Fruit fly (Drosophila melanogaster) whole organism, prepupa: Measurements from ENCODE around the gene CG2493.

ENCODE experiments used
- CG10631 ChIP-seq: fragments of 200-800 bp; sonication (Bioruptor generic); optimal IDR thresholded peaks from 2 replicates; lab custom pipeline; 2016; ENCODE audit warnings: missing biosample characterization, missing genetic modification characterization
- CG11294 ChIP-seq: fragments of 200-800 bp; sonication (Bioruptor generic); IDR thresholded peaks from 2 replicates; pipeline ENCODE4 v1.3.6; 2022; ENCODE audit warnings: missing biosample characterization, missing genetic modification characterization
- CG15336 ChIP-seq: fragments of 200-800 bp; sonication (Bioruptor generic); IDR thresholded peaks from 2 replicates; pipeline ENCODE4 v1.3.6; 2022; ENCODE audit warnings: missing biosample characterization, missing genetic modification characterization
- CG1621 ChIP-seq: fragments of 200-800 bp; sonication (Bioruptor generic); optimal IDR thresholded peaks from 3 replicates; lab custom pipeline; 2018; ENCODE audit warnings: missing biosample characterization, mild to moderate bottlenecking, missing genetic modification characterization
- CG31627 ChIP-seq: fragments of 200-800 bp; sonication (Bioruptor generic); optimal IDR thresholded peaks from 3 replicates; lab custom pipeline; 2016; ENCODE audit warnings: missing biosample characterization, missing genetic modification characterization
- CG32006 ChIP-seq: fragments of 200-800 bp; sonication (Bioruptor generic); optimal IDR thresholded peaks from 3 replicates; lab custom pipeline; 2017; ENCODE audit warnings: missing biosample characterization, mild to moderate bottlenecking, missing genetic modification characterization
- CG34406 ChIP-seq: fragments of 200-800 bp; sonication (Bioruptor generic); optimal IDR thresholded peaks from 3 replicates; lab custom pipeline; 2016; ENCODE audit warnings: missing biosample characterization, missing genetic modification characterization
- CG3919 ChIP-seq: fragments of 200-800 bp; sonication (Bioruptor generic); optimal IDR thresholded peaks from 3 replicates; lab custom pipeline; 2016; ENCODE audit warnings: missing biosample characterization, missing genetic modification characterization
- CG4318 ChIP-seq: fragments of 200-800 bp; sonication (Bioruptor generic); optimal IDR thresholded peaks from 3 replicates; lab custom pipeline; 2017; ENCODE audit warnings: missing biosample characterization, mild to moderate bottlenecking, missing genetic modification characterization
- CG6163 ChIP-seq: fragments of 200-800 bp; sonication (Bioruptor generic); IDR thresholded peaks from 3 replicates; pipeline ENCODE4 v1.3.6; 2022; ENCODE audit warnings: missing biosample characterization, missing genetic modification characterization
- CG6276 ChIP-seq: fragments of 200-800 bp; sonication (Bioruptor generic); optimal IDR thresholded peaks from 2 replicates; lab custom pipeline; 2017; ENCODE audit warnings: missing biosample characterization, mild to moderate bottlenecking, missing genetic modification characterization
- CG6792 ChIP-seq: fragments of 200-800 bp; sonication (Bioruptor generic); optimal IDR thresholded peaks from 3 replicates; lab custom pipeline; 2016; ENCODE audit warnings: missing biosample characterization, missing genetic modification characterization
- CG6808 ChIP-seq: fragments of 200-800 bp; sonication (Bioruptor generic); optimal IDR thresholded peaks from 3 replicates; lab custom pipeline; 2017; ENCODE audit warnings: missing biosample characterization, missing genetic modification characterization, mild to moderate bottlenecking, moderate library complexity, missing genetic modification reagents
- CG7368 ChIP-seq: fragments of 200-800 bp; sonication (Bioruptor generic); optimal IDR thresholded peaks from 3 replicates; lab custom pipeline; 2016; ENCODE audit warnings: missing biosample characterization, missing genetic modification characterization
- CG8119 ChIP-seq: fragments of 200-800 bp; sonication (Bioruptor generic); IDR thresholded peaks from 3 replicates; pipeline ENCODE4 v1.3.6; 2022; ENCODE audit warnings: missing biosample characterization, missing genetic modification characterization
- CG8319 ChIP-seq: fragments of 200-800 bp; sonication (Bioruptor generic); optimal IDR thresholded peaks from 3 replicates; lab custom pipeline; 2016; ENCODE audit warnings: missing biosample characterization, missing genetic modification characterization
- CG8632 ChIP-seq: fragments of 200-800 bp; sonication (Bioruptor generic); optimal IDR thresholded peaks from 3 replicates; lab custom pipeline; 2016; ENCODE audit warnings: missing biosample characterization, missing genetic modification characterization
- Eip75B ChIP-seq: fragments of 200-800 bp; sonication (Bioruptor generic); optimal IDR thresholded peaks from 3 replicates; lab custom pipeline; 2016; ENCODE audit warnings: missing biosample characterization, missing genetic modification characterization
- Eip78C ChIP-seq: fragments of 200-800 bp; sonication (Bioruptor generic); peaks from one replicate; lab custom pipeline; 2016; ENCODE audit warnings: missing biosample characterization, missing genetic modification characterization
- Ets21C ChIP-seq: fragments of 200-800 bp; sonication (Bioruptor generic); optimal IDR thresholded peaks from 3 replicates; lab custom pipeline; 2016; ENCODE audit warnings: missing biosample characterization, missing genetic modification characterization
- Hr38 ChIP-seq: sonication (Bioruptor generic); optimal IDR thresholded peaks from 2 replicates; lab custom pipeline; 2016; ENCODE audit warnings: missing biosample characterization, missing genetic modification characterization
- Hr39 ChIP-seq: fragments of 200-800 bp; sonication (Bioruptor generic); optimal IDR thresholded peaks from 2 replicates; lab custom pipeline; 2016; ENCODE audit warnings: missing biosample characterization, missing genetic modification characterization
- Hr4 ChIP-seq: fragments of 200-800 bp; sonication (Bioruptor generic); optimal IDR thresholded peaks from 3 replicates; lab custom pipeline; 2016; ENCODE audit warnings: missing biosample characterization, missing genetic modification characterization
- Lpt ChIP-seq: fragments of 200-800 bp; sonication (Bioruptor generic); optimal IDR thresholded peaks from 3 replicates; lab custom pipeline; 2016; ENCODE audit warnings: missing biosample characterization, missing genetic modification characterization
- Met ChIP-seq: fragments of 200-800 bp; sonication (Bioruptor generic); optimal IDR thresholded peaks from 3 replicates; lab custom pipeline; 2016; ENCODE audit warnings: missing biosample characterization, missing genetic modification characterization
- OdsH ChIP-seq: fragments of 200-800 bp; sonication (Bioruptor generic); optimal IDR thresholded peaks from 3 replicates; lab custom pipeline; 2016; ENCODE audit warnings: missing biosample characterization, missing genetic modification characterization
- Smox ChIP-seq: fragments of 200-800 bp; sonication (Bioruptor generic); optimal IDR thresholded peaks from 3 replicates; lab custom pipeline; 2016; ENCODE audit warnings: missing biosample characterization, missing genetic modification characterization
- Sox102F ChIP-seq: fragments of 200-800 bp; sonication (Bioruptor generic); optimal IDR thresholded peaks from 2 replicates; lab custom pipeline; 2016; ENCODE audit warnings: missing biosample characterization, mild to moderate bottlenecking, missing genetic modification characterization
- Sox14 ChIP-seq: fragments of 200-800 bp; sonication (Bioruptor generic); optimal IDR thresholded peaks from 3 replicates; lab custom pipeline; 2016; ENCODE audit warnings: missing biosample characterization, missing genetic modification characterization
- achi ChIP-seq: fragments of 200-800 bp; sonication (Bioruptor generic); optimal IDR thresholded peaks from 3 replicates; lab custom pipeline; 2016; ENCODE audit warnings: missing biosample characterization, missing genetic modification characterization
- cyc ChIP-seq: fragments of 200-800 bp; sonication (Bioruptor generic); optimal IDR thresholded peaks from 3 replicates; lab custom pipeline; 2016; ENCODE audit warnings: missing biosample characterization, missing genetic modification characterization
- dac ChIP-seq: fragments of 200-800 bp; sonication (Bioruptor generic); optimal IDR thresholded peaks from 2 replicates; lab custom pipeline; 2017; ENCODE audit warnings: missing biosample characterization, mild to moderate bottlenecking, missing genetic modification characterization
- dsx ChIP-seq: fragments of 200-800 bp; optimal IDR thresholded peaks from 3 replicates; lab custom pipeline; 2019; ENCODE audit warnings: missing biosample characterization, mild to moderate bottlenecking, missing genetic modification characterization, moderate library complexity; ENCODE audit not compliant: poor library complexity, severe bottlenecking
- eg ChIP-seq: fragments of 200-800 bp; sonication (Bioruptor generic); IDR thresholded peaks from 3 replicates; pipeline ENCODE4 v1.3.6; 2022; ENCODE audit warnings: missing biosample characterization, missing genetic modification characterization
- esn ChIP-seq: fragments of 200-800 bp; sonication (Bioruptor generic); optimal IDR thresholded peaks from 2 replicates; lab custom pipeline; 2016; ENCODE audit warnings: missing biosample characterization, mild to moderate bottlenecking, missing genetic modification characterization, moderate library complexity
- fd59A ChIP-seq: fragments of 200-800 bp; sonication (Bioruptor generic); optimal IDR thresholded peaks from 2 replicates; lab custom pipeline; 2017; ENCODE audit warnings: missing biosample characterization, mild to moderate bottlenecking, missing genetic modification characterization, missing genetic modification reagents
- fd85E ChIP-seq: fragments of 200-800 bp; sonication (Bioruptor generic); optimal IDR thresholded peaks from 3 replicates; lab custom pipeline; 2016; ENCODE audit warnings: missing biosample characterization, missing genetic modification characterization
- fkh ChIP-seq: fragments of 200-800 bp; sonication (Bioruptor generic); optimal IDR thresholded peaks from 3 replicates; lab custom pipeline; 2017; ENCODE audit warnings: missing biosample characterization, mild to moderate bottlenecking, missing genetic modification characterization, moderate library complexity
- lz ChIP-seq: fragments of 200-800 bp; sonication (Bioruptor generic); optimal IDR thresholded peaks from 3 replicates; lab custom pipeline; 2016; ENCODE audit warnings: missing biosample characterization, missing genetic modification characterization
- net ChIP-seq: fragments of 200-800 bp; sonication (Bioruptor generic); optimal IDR thresholded peaks from 3 replicates; lab custom pipeline; 2016; ENCODE audit warnings: missing biosample characterization, missing genetic modification characterization
- pdm3 ChIP-seq: fragments of 200-800 bp; sonication (Bioruptor generic); optimal IDR thresholded peaks from 3 replicates; lab custom pipeline; 2016; ENCODE audit warnings: missing biosample characterization, missing genetic modification characterization
- salr ChIP-seq, 2 experiments: fragments of 200-800 bp; sonication (Bioruptor generic); optimal IDR thresholded peaks; 3 replicates each; lab custom pipeline; 2016 to 2018; ENCODE audit warnings: missing biosample characterization in 2 of 2, missing genetic modification characterization in 2 of 2, mild to moderate bottlenecking in 1 of 2
- ss ChIP-seq, 2 experiments: fragments of 200-800 bp; sonication (Bioruptor generic); optimal IDR thresholded peaks; 2 replicates in 1 of 2; 3 replicates in 1 of 2; lab custom pipeline; 2017 to 2018; ENCODE audit warnings: mild to moderate bottlenecking in 2 of 2, missing biosample characterization in 2 of 2, missing genetic modification characterization in 2 of 2, moderate library complexity in 1 of 2
- svp ChIP-seq: fragments of 200-800 bp; sonication (Bioruptor generic); peaks from one replicate; lab custom pipeline; 2016; ENCODE audit warnings: missing biosample characterization, missing genetic modification characterization
- topi ChIP-seq: fragments of 200-800 bp; sonication (Bioruptor generic); optimal IDR thresholded peaks from 3 replicates; lab custom pipeline; 2016; ENCODE audit warnings: missing biosample characterization, missing genetic modification characterization

The CG2493 gene

dm6 chr2L:20416754-20417563, 46.3 kb downstream of the CG2493 start, which contains the start of the genes CG10949 and Arpc2 (continued):
- TF ChIP-seq fd59A (GFP tag; lab: Kevin White, UChicago), result no peak
- no peak for TF ChIP-seq dsx (GFP tag; lab: Kevin White, UChicago)
- peak; percentile 49 for TF ChIP-seq fkh (GFP tag; lab: Kevin White, UChicago)
- TF ChIP-seq dac (GFP tag; lab: Kevin White, UChicago), result no peak
- TF ChIP-seq CG6808 (GFP tag; lab: Kevin White, UChicago), result no peak
- peak; percentile 16; the same call in 1 of the 2 replicates for TF ChIP-seq CG15336 (GFP tag; lab: Robert Waterston, UW)
- TF ChIP-seq topi (GFP tag; lab: Kevin White, UChicago), result no peak
- TF ChIP-seq Sox102F, result no peak
- TF ChIP-seq ss (GFP tag; optimal IDR thresholded peaks at IDR 0.05; lab: Kevin White, UChicago), result no peak
- peak; percentile 29 for TF ChIP-seq lz
- peak; percentile 33 for TF ChIP-seq esn (GFP tag; lab: Kevin White, UChicago)
- TF ChIP-seq Sox14 (GFP tag; lab: Kevin White, UChicago), result no peak
- peak in 1 of 2 experiments; percentile 20 for TF ChIP-seq salr (GFP tag; optimal IDR thresholded peaks at IDR 0.05; lab: Kevin White, UChicago)
- TF ChIP-seq CG32006 (GFP tag; lab: Kevin White, UChicago), result peak; percentile 71
- TF ChIP-seq Lpt, result peak; percentile 5
- TF ChIP-seq CG3919 (GFP tag; lab: Kevin White, UChicago), result no peak
- 0 out of 3 replicates have a peak, but pooled peaks have one; percentile 35 for TF ChIP-seq CG8119 (GFP tag; lab: Robert Waterston, UW)
- TF ChIP-seq eg, result peak; percentile 58
- peak; percentile 55; the same call in 1 of the 2 replicates for TF ChIP-seq CG11294 (GFP tag; lab: Robert Waterston, UW)
- TF ChIP-seq Hr38 (GFP tag; lab: Kevin White, UChicago), result no peak
- peak; percentile 33 for TF ChIP-seq net (GFP tag; lab: Kevin White, UChicago)
- no peak for TF ChIP-seq cyc (GFP tag; lab: Kevin White, UChicago)
- TF ChIP-seq CG1621, result no peak
- TF ChIP-seq Hr39 (GFP tag; lab: Kevin White, UChicago), result no peak
- no peak for TF ChIP-seq svp (GFP tag; lab: Kevin White, UChicago)
- TF ChIP-seq CG31627 (GFP tag; lab: Kevin White, UChicago), result peak; percentile 5
- TF ChIP-seq CG6163, result no peak
- TF ChIP-seq OdsH (GFP tag; lab: Kevin White, UChicago), result peak; percentile 54
- TF ChIP-seq CG7368 (GFP tag; lab: Kevin White, UChicago), result no peak
- TF ChIP-seq, all 60 proteins: peak for 29

DNA sequence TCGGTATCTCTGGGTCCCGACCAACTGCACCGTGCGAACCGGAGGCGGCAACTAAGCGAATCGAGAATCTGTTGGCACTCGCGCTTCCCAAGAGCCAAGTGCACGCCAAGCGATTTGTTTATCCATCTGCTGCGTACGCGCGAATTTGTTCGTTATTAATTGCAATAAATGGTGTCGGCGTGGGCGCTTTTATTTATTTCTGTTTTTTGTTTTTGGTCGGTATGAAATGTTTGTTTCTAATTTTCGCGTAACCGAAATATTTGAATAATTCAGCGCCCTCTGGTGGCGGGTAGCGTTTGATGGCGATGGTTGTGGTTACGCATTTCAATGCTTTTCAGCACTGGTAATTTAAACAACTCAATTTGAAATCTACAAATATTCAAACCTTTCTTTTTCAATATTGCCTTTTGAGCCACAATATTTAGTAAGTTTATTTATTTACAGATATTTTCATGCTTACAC, 48.5 kb downstream of the CG2493 start, which contains the start of gene CG10947:
CG10947 (minus strand) TSS at position 51 of the 462 bp plus-strand sequence.
- TF ChIP-seq net (GFP tag; lab: Kevin White, UChicago) (no peak), Eip75B (GFP tag; lab: Kevin White, UChicago) (peak; percentile 33), Smox (no peak), Eip78C (GFP tag; lab: Kevin White, UChicago) (peak; percentile 80), Met (GFP tag; lab: Kevin White, UChicago) (peak; percentile 47), CG11294 (GFP tag; lab: Robert Waterston, UW) (no peak), Sox102F (peak; percentile 23), fd85E (GFP tag; lab: Kevin White, UChicago) (no peak), CG3919 (GFP tag; lab: Kevin White, UChicago) (peak; percentile 75), CG4318 (GFP tag; lab: Kevin White, UChicago) (no peak), achi (GFP tag; lab: Kevin White, UChicago) (peak; percentile 20), Hr38 (GFP tag; lab: Kevin White, UChicago) (no peak), CG6276 (GFP tag; lab: Kevin White, UChicago) (no peak), Hr39 (GFP tag; lab: Kevin White, UChicago) (peak; percentile 54), CG10631 (peak; percentile 3), OdsH (GFP tag; lab: Kevin White, UChicago) (peak; percentile 46), CG6163 (peak; percentile 51; the same call in 1 of the 3 replicates), lz (peak; percentile 65), CG6792 (GFP tag; lab: Kevin White, UChicago) (peak; percentile 37), cyc (GFP tag; lab: Kevin White, UChicago) (peak; percentile 61), Lpt (no peak), CG8319 (GFP tag; lab: Kevin White, UChicago) (peak; percentile 2), pdm3 (peak; percentile 58), CG32006 (GFP tag; lab: Kevin White, UChicago) (peak; percentile 27), dac (GFP tag; lab: Kevin White, UChicago) (peak; percentile 23), Ets21C (peak; percentile 41), topi (GFP tag; lab: Kevin White, UChicago) (peak; percentile 62), Sox14 (GFP tag; lab: Kevin White, UChicago) (peak; percentile 48), CG31627 (GFP tag; lab: Kevin White, UChicago) (peak; percentile 68), salr (GFP tag; optimal IDR thresholded peaks at IDR 0.05; lab: Kevin White, UChicago) (peak in 1 of 2 experiments; percentile 20), CG8632 (GFP tag; lab: Kevin White, UChicago) (no peak), CG34406 (no peak), Hr4 (GFP tag; lab: Kevin White, UChicago) (peak; percentile 41)
